Worm (Caenorhabditis elegans): ENCODE data around the gene F40G9.9.

DNA sequence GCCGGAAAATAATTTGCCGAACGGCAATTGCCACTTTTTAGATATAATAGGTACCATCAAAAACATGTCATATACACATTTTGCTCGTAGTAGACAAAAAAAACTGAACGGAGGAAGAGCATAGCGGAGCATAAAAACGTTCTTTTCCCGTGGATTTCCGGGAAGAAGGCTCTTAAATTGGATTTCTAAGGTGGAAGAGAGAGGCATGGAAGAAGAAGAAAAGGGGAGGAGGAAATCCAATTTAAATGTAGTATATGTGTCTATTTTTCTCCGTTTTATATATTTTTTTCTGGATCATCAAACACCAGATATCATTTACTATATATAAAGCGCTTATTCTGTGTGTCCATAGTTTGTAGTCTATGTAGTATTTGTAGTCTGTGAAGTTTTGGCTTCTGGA is 39.9 kb upstream of the F40G9.9 start:
- TF ChIP-seq jun-1 (tag; optimal IDR thresholded peaks at IDR 0.05) (no peak), nhr-237 (tag; optimal IDR thresholded peaks at IDR 0.05) (no peak)
